Worm (Caenorhabditis elegans) whole organism, L1 larva: ENCODE measurements around the gene Y48C3A.18.
A peak's percentile ranks its signal among the peaks of the same experiment; 100 is the strongest.

Source experiments
- C04F5.9 ChIP-seq: sonication (generic microtip); optimal IDR thresholded peaks from 2 replicates; lab custom pipeline; 2016; ENCODE audit warnings: missing genetic modification characterization, missing compliant biosample characterization
- C16A3.4 ChIP-seq: fragments of 150-350 bp; optimal IDR thresholded peaks from 2 replicates; lab custom pipeline; 2014; ENCODE audit warnings: missing biosample characterization, missing genetic modification characterization
- C34B4.2 ChIP-seq: sonication (generic microtip); optimal IDR thresholded peaks from 2 replicates; lab custom pipeline; 2017; ENCODE audit warnings: mild to moderate bottlenecking, missing genetic modification characterization, missing compliant biosample characterization
- alr-1 ChIP-seq: fragments of 200-800 bp; sonication (Bioruptor generic); optimal IDR thresholded peaks from 2 replicates; lab custom pipeline; 2018; ENCODE audit warnings: borderline replicate concordance, mild to moderate bottlenecking, missing genetic modification characterization, missing compliant biosample characterization
- ceh-8 ChIP-seq: fragments of 200-800 bp; sonication (Bioruptor generic); optimal IDR thresholded peaks from 2 replicates; lab custom pipeline; 2018; ENCODE audit warnings: mild to moderate bottlenecking, missing genetic modification characterization, moderate library complexity, missing compliant biosample characterization
- ceh-82 ChIP-seq, 3 experiments: fragments of 150-350 bp in 1 of 3; sonication (generic microtip) in 2 of 3; optimal IDR thresholded peaks; 2 replicates each; lab custom pipeline; 2014 to 2017; ENCODE audit warnings: missing biosample characterization in 3 of 3, missing genetic modification characterization in 3 of 3
- dpl-1 ChIP-seq, 3 experiments: fragments of 150-350 bp in 2 of 3; sonication (generic microtip) in 1 of 3; optimal IDR thresholded peaks; 2 replicates each; lab custom pipeline; 2014 to 2017; ENCODE audit warnings: missing biosample characterization in 3 of 3, missing genetic modification characterization in 3 of 3, missing genetic modification reagents in 3 of 3
- dsc-1 ChIP-seq: sonication (generic microtip); optimal IDR thresholded peaks from 2 replicates; lab custom pipeline; 2016; ENCODE audit warnings: mild to moderate bottlenecking, missing genetic modification characterization, missing compliant biosample characterization
- efl-1 ChIP-seq, 4 experiments: fragments of 150-350 bp; optimal IDR thresholded peaks in 3 of 4; peaks in 1 of 4; 1 replicate in 1 of 4; 2 replicates in 3 of 4; lab custom pipeline; 2014; ENCODE audit warnings: missing biosample characterization in 2 of 4, missing genetic modification characterization in 2 of 4, missing genetic modification reagents in 2 of 4
- egl-13 ChIP-seq: sonication (generic microtip); optimal IDR thresholded peaks from 2 replicates; lab custom pipeline; 2016; ENCODE audit warnings: missing genotype, missing genetic modification reagents, missing genetic modification characterization, missing compliant biosample characterization
- elt-3 ChIP-seq, 6 experiments: fragments of 150-350 bp in 1 of 6; sonication (generic microtip); optimal IDR thresholded peaks; 2 replicates each; lab custom pipeline; 2017 to 2018; ENCODE audit warnings: missing biosample characterization in 6 of 6, missing genetic modification characterization in 6 of 6, inconsistent platforms in 1 of 6
- ets-5 ChIP-seq: fragments of 200-800 bp; sonication (Bioruptor generic); IDR thresholded peaks from 2 replicates; pipeline ENCODE4 v1.3.6; 2022; ENCODE audit warnings: missing genetic modification characterization, missing compliant biosample characterization
- fkh-10 ChIP-seq: sonication (generic microtip); optimal IDR thresholded peaks from 2 replicates; lab custom pipeline; 2017; ENCODE audit warnings: missing biosample characterization, missing genetic modification reagents, missing genetic modification characterization
- fkh-4 ChIP-seq: sonication (generic microtip); optimal IDR thresholded peaks from 2 replicates; lab custom pipeline; 2016; ENCODE audit warnings: missing compliant biosample characterization, missing genetic modification characterization, borderline replicate concordance
- fkh-8 ChIP-seq: sonication (generic microtip); optimal IDR thresholded peaks from 2 replicates; lab custom pipeline; 2016; ENCODE audit warnings: mild to moderate bottlenecking, missing genetic modification characterization, missing compliant biosample characterization
- hlh-4 ChIP-seq: sonication (generic microtip); optimal IDR thresholded peaks from 2 replicates; lab custom pipeline; 2016; ENCODE audit warnings: mild to moderate bottlenecking, missing genetic modification characterization, missing compliant biosample characterization
- hpl-2 ChIP-seq: fragments of 150-350 bp; optimal IDR thresholded peaks from 2 replicates; lab custom pipeline; 2014; ENCODE audit warnings: missing biosample characterization, missing genetic modification reagents, missing genetic modification characterization
- lin-15B ChIP-seq: fragments of 150-350 bp; sonication (generic microtip); optimal IDR thresholded peaks from 3 replicates; lab custom pipeline; 2014; ENCODE audit warnings: missing biosample characterization, missing genetic modification characterization
- lin-39 ChIP-seq: fragments of 150-350 bp; optimal IDR thresholded peaks from 2 replicates; lab custom pipeline; 2014; ENCODE audit warnings: missing biosample characterization, missing genetic modification reagents, missing genetic modification characterization
- mef-2 ChIP-seq: fragments of 150-350 bp; optimal IDR thresholded peaks from 2 replicates; lab custom pipeline; 2014; ENCODE audit warnings: missing biosample characterization, missing genetic modification characterization
- mep-1 ChIP-seq: fragments of 150-350 bp; optimal IDR thresholded peaks from 2 replicates; lab custom pipeline; 2014; ENCODE audit warnings: missing biosample characterization, missing genetic modification characterization
- nhr-19 ChIP-seq: fragments of 200-800 bp; sonication (Bioruptor generic); conservative IDR thresholded peaks from 2 replicates; pipeline ENCODE4 v1.3.6; 2022; ENCODE audit warnings: missing genetic modification characterization, missing compliant biosample characterization
- nhr-20 ChIP-seq: sonication (generic microtip); optimal IDR thresholded peaks from 2 replicates; lab custom pipeline; 2016; ENCODE audit warnings: mild to moderate bottlenecking, missing genetic modification characterization, missing compliant biosample characterization
- nhr-237 ChIP-seq: fragments of 150-350 bp; optimal IDR thresholded peaks from 2 replicates; lab custom pipeline; 2014; ENCODE audit warnings: missing biosample characterization, missing genetic modification characterization
- nhr-47 ChIP-seq: sonication (generic microtip); optimal IDR thresholded peaks from 2 replicates; lab custom pipeline; 2016; ENCODE audit warnings: mild to moderate bottlenecking, missing genetic modification characterization, moderate library complexity, missing compliant biosample characterization
- nhr-71 ChIP-seq: sonication (generic microtip); optimal IDR thresholded peaks from 2 replicates; lab custom pipeline; 2016; ENCODE audit warnings: mild to moderate bottlenecking, missing genetic modification characterization, moderate library complexity, missing compliant biosample characterization
- pqm-1 ChIP-seq: sonication (generic microtip); optimal IDR thresholded peaks from 3 replicates; lab custom pipeline; 2017; ENCODE audit warnings: missing biosample characterization, missing genetic modification characterization
- skn-1 ChIP-seq: fragments of 150-350 bp; optimal IDR thresholded peaks from 2 replicates; lab custom pipeline; 2014; ENCODE audit warnings: missing biosample characterization, missing genetic modification characterization
- snu-23 ChIP-seq: sonication (generic microtip); optimal IDR thresholded peaks from 2 replicates; lab custom pipeline; 2016; ENCODE audit warnings: missing genetic modification characterization, missing compliant biosample characterization
- sox-4 ChIP-seq: sonication (generic microtip); optimal IDR thresholded peaks from 2 replicates; lab custom pipeline; 2016; ENCODE audit warnings: missing genetic modification characterization, missing compliant biosample characterization
- sup-37 ChIP-seq: fragments of 200-800 bp; sonication (Bioruptor generic); optimal IDR thresholded peaks from 2 replicates; lab custom pipeline; 2018; ENCODE audit warnings: mild to moderate bottlenecking, missing genetic modification characterization, missing compliant biosample characterization
- swsn-7 ChIP-seq: sonication (generic microtip); optimal IDR thresholded peaks from 2 replicates; lab custom pipeline; 2016; ENCODE audit warnings: missing genetic modification characterization, missing compliant biosample characterization
- tbx-2 ChIP-seq: sonication (generic microtip); optimal IDR thresholded peaks from 2 replicates; lab custom pipeline; 2016; ENCODE audit warnings: missing genetic modification characterization, missing compliant biosample characterization
- tlp-1 ChIP-seq: fragments of 150-350 bp; optimal IDR thresholded peaks from 2 replicates; lab custom pipeline; 2014; ENCODE audit warnings: missing biosample characterization, missing genetic modification characterization
- unc-130 ChIP-seq: fragments of 150-350 bp; optimal IDR thresholded peaks from 2 replicates; lab custom pipeline; 2017; ENCODE audit warnings: missing biosample characterization, missing genetic modification characterization, inconsistent platforms
- unc-30 ChIP-seq: sonication (generic microtip); optimal IDR thresholded peaks from 2 replicates; lab custom pipeline; 2017; ENCODE audit warnings: missing biosample characterization, missing genetic modification characterization
- unc-62 ChIP-seq: fragments of 150-350 bp; optimal IDR thresholded peaks from 2 replicates; lab custom pipeline; 2014; ENCODE audit warnings: missing biosample characterization, missing genetic modification reagents, missing genetic modification characterization
- unc-98 ChIP-seq: fragments of 200-800 bp; sonication (Bioruptor generic); IDR thresholded peaks from 2 replicates; pipeline ENCODE4 v1.3.6; 2022; ENCODE audit warnings: missing genetic modification characterization, missing compliant biosample characterization
- vab-15 ChIP-seq: sonication (generic microtip); optimal IDR thresholded peaks from 2 replicates; lab custom pipeline; 2017; ENCODE audit warnings: missing genotype, mild to moderate bottlenecking, missing genetic modification characterization, missing compliant biosample characterization
- xbp-1 ChIP-seq: sonication (generic microtip); optimal IDR thresholded peaks from 2 replicates; lab custom pipeline; 2016; ENCODE audit warnings: missing genetic modification characterization, missing compliant biosample characterization
- zip-4 ChIP-seq: fragments of 200-800 bp; sonication (Bioruptor generic); optimal IDR thresholded peaks from 2 replicates; lab custom pipeline; 2018; ENCODE audit warnings: mild to moderate bottlenecking, missing genetic modification characterization, moderate library complexity, missing compliant biosample characterization
- ztf-11 ChIP-seq, 2 experiments: sonication (generic microtip); optimal IDR thresholded peaks; 2 replicates each; lab custom pipeline; 2016 to 2017; ENCODE audit warnings: missing genetic modification characterization in 2 of 2, missing biosample characterization in 1 of 2, missing compliant biosample characterization in 1 of 2
- ztf-4 ChIP-seq: fragments of 150-350 bp; optimal IDR thresholded peaks from 2 replicates; lab custom pipeline; 2014; ENCODE audit warnings: missing biosample characterization, missing genetic modification characterization

The Y48C3A.18 gene

ce11 chrII:13447668-13448067 is 35.2 kb downstream of the Y48C3A.18 start (continued):
- TF ChIP-seq C16A3.4 (tag; lab: Kevin White, UChicago) (peak; percentile 89), mep-1 (tag; lab: Kevin White, UChicago) (peak; percentile 96), lin-39 (peak; percentile 15), C04F5.9 (tag; lab: Kevin White, UChicago) (peak; percentile 6), nhr-19 (peak; percentile 86), sup-37 (GFP tag; lab: Kevin White, UChicago) (no peak), tbx-2 (peak; percentile 80), nhr-71 (tag; lab: Kevin White, UChicago) (peak; percentile 95), swsn-7 (peak; percentile 82), dpl-1 (GFP tag; optimal IDR thresholded peaks at IDR 0.05; lab: Kevin White, UChicago) (peak; percentile 77 to 83 (median 79)), ceh-82 (tag; optimal IDR thresholded peaks at IDR 0.05; lab: Kevin White, UChicago) (peak; percentile 33 to 90 (median 62)), elt-3 (tag; optimal IDR thresholded peaks at IDR 0.05; lab: Kevin White, UChicago) (peak in 2 of 6 experiments; percentile 67 to 80), unc-62 (peak; percentile 31), vab-15 (no peak), sox-4 (tag; lab: Kevin White, UChicago) (peak; percentile 66), efl-1 (optimal IDR thresholded peaks at IDR 0.05; lab: Kevin White, UChicago) (peak; percentile 85 to 88), efl-1 (GFP tag; optimal IDR thresholded peaks at IDR 0.05 in 1 of 2; lab: Kevin White, UChicago) (peak; percentile 78 to 97), pqm-1 (tag; lab: Kevin White, UChicago) (no peak), nhr-20 (peak; percentile 91), ets-5 (GFP tag; lab: Robert Waterston, UW) (no peak), fkh-10 (GFP tag; lab: Kevin White, UChicago) (peak; percentile 77), fkh-8 (tag; lab: Kevin White, UChicago) (peak; percentile 97), ztf-4 (peak; percentile 46)

- no peak for TF ChIP-seq tlp-1 (tag; lab: Kevin White, UChicago)
- TF ChIP-seq hlh-4: no peak
- no peak for TF ChIP-seq nhr-19
- TF ChIP-seq nhr-237 (tag; lab: Kevin White, UChicago): no peak
- no peak for TF ChIP-seq unc-98 (GFP tag; lab: Robert Waterston, UW)
- no peak for TF ChIP-seq fkh-8 (tag; lab: Kevin White, UChicago)
- no peak for TF ChIP-seq hpl-2
- TF ChIP-seq tbx-2: no peak
- TF ChIP-seq C34B4.2: no peak
- no peak for TF ChIP-seq ztf-11 (tag; optimal IDR thresholded peaks at IDR 0.05; lab: Kevin White, UChicago)
- no peak for TF ChIP-seq xbp-1 (tag; lab: Kevin White, UChicago)
- TF ChIP-seq alr-1 (tag; lab: Kevin White, UChicago): no peak
- TF ChIP-seq unc-62: no peak
- no peak for TF ChIP-seq nhr-47
Measured at ce11 chrII:13451321-13451720, 38.9 kb downstream of the Y48C3A.18 start.

ce11 chrII:13454839-13455238 is 42.4 kb downstream of the Y48C3A.18 start:
- TF ChIP-seq fkh-4 (tag; lab: Kevin White, UChicago) (no peak), C16A3.4 (tag; lab: Kevin White, UChicago) (no peak), lin-39 (no peak), egl-13 (tag; lab: Kevin White, UChicago) (no peak), elt-3 (tag; optimal IDR thresholded peaks at IDR 0.05; lab: Kevin White, UChicago) (no peak), unc-30 (tag; lab: Kevin White, UChicago) (no peak), lin-15B (tag; lab: Kevin White, UChicago) (no peak), ceh-82 (tag; optimal IDR thresholded peaks at IDR 0.05; lab: Kevin White, UChicago) (no peak), skn-1 (tag; lab: Kevin White, UChicago) (no peak), nhr-20 (no peak), swsn-7 (no peak), alr-1 (tag; lab: Kevin White, UChicago) (no peak), dsc-1 (tag; lab: Kevin White, UChicago) (no peak), ceh-8 (no peak), snu-23 (GFP tag; lab: Kevin White, UChicago) (no peak), mef-2 (tag; lab: Kevin White, UChicago) (no peak), unc-130 (tag; lab: Kevin White, UChicago) (no peak), zip-4 (GFP tag; lab: Kevin White, UChicago) (no peak)
